Fruit fly (Drosophila melanogaster): ENCODE data around the gene Atpalpha.

dm6 chr3R:21015636-21016035 is 67.1 kb downstream of the Atpalpha start, which contains the start of gene CG5697:
- no peak for TF ChIP-seq bab1 (GFP tag; optimal IDR thresholded peaks at IDR 0.05)
- peak; percentile 86 for TF ChIP-seq kay (GFP tag; ENCODE audit: borderline replicate concordance)
- no peak for TF ChIP-seq pad (GFP tag; optimal IDR thresholded peaks at IDR 0.05)
- no peak for TF ChIP-seq tj (GFP tag; optimal IDR thresholded peaks at IDR 0.05)
- TF ChIP-seq CG5204 (GFP tag; optimal IDR thresholded peaks at IDR 0.05): no peak
- TF ChIP-seq CG14711 (tag; optimal IDR thresholded peaks at IDR 0.05): no peak
- TF ChIP-seq Mnt (GFP tag; optimal IDR thresholded peaks at IDR 0.05): peak; percentile 49
- TF ChIP-seq cic (GFP tag; optimal IDR thresholded peaks at IDR 0.05): peak; percentile 79
- peak; percentile 7 for TF ChIP-seq CG7045 (GFP tag; optimal IDR thresholded peaks at IDR 0.05)
- no peak for TF ChIP-seq Hr96 (GFP tag; optimal IDR thresholded peaks at IDR 0.05)
- TF ChIP-seq CG11617 (GFP tag; optimal IDR thresholded peaks at IDR 0.05): peak; percentile 28
